Worm (Caenorhabditis elegans) whole organism, mixed stage, embryonic: ENCODE data around the gene cox-18.

Experiments
- M03D4.4 ChIP-seq: sonication (generic microtip); optimal IDR thresholded peaks from 2 replicates; lab custom pipeline; 2017; ENCODE audit warnings: mild to moderate bottlenecking, missing genetic modification characterization, missing compliant biosample characterization
- bed-3 ChIP-seq: fragments of 200-800 bp; sonication (Bioruptor generic); optimal IDR thresholded peaks from 3 replicates; lab custom pipeline; 2018; ENCODE audit warnings: mild to moderate bottlenecking, missing genetic modification characterization, moderate library complexity, missing compliant biosample characterization
- blmp-1 ChIP-seq: fragments of 150-350 bp; optimal IDR thresholded peaks from 2 replicates; lab custom pipeline; 2014; ENCODE audit warnings: missing biosample characterization, missing genetic modification characterization
- ceh-83 ChIP-seq: fragments of 200-800 bp; sonication (Bioruptor generic); optimal IDR thresholded peaks from 2 replicates; lab custom pipeline; 2018; ENCODE audit warnings: mild to moderate bottlenecking, missing genetic modification characterization, missing compliant biosample characterization
- ces-1 ChIP-seq: fragments of 150-350 bp; optimal IDR thresholded peaks from 2 replicates; lab custom pipeline; 2014; ENCODE audit warnings: missing biosample characterization, missing genetic modification reagents, missing genetic modification characterization
- cnd-1 ChIP-seq: fragments of 200-800 bp; sonication (Bioruptor generic); optimal IDR thresholded peaks from 2 replicates; lab custom pipeline; 2018; ENCODE audit warnings: mild to moderate bottlenecking, missing genetic modification characterization, missing compliant biosample characterization
- drap-1 ChIP-seq: fragments of 200-800 bp; sonication (Bioruptor generic); optimal IDR thresholded peaks from 3 replicates; lab custom pipeline; 2018; ENCODE audit warnings: mild to moderate bottlenecking, missing genetic modification characterization, missing compliant biosample characterization
- elt-1 ChIP-seq: sonication (generic microtip); optimal IDR thresholded peaks from 2 replicates; lab custom pipeline; 2017; ENCODE audit warnings: missing genetic modification characterization, mild to moderate bottlenecking, missing compliant biosample characterization, antibody characterized with exemption, moderate library complexity, borderline replicate concordance; ENCODE audit not compliant: insufficient read depth
- flh-1 ChIP-seq: fragments of 200-800 bp; sonication (Bioruptor generic); optimal IDR thresholded peaks from 2 replicates; lab custom pipeline; 2018; ENCODE audit warnings: mild to moderate bottlenecking, missing genetic modification characterization, moderate library complexity, missing compliant biosample characterization
- hlh-1 ChIP-seq: fragments of 150-350 bp; optimal IDR thresholded peaks from 2 replicates; lab custom pipeline; 2014; ENCODE audit warnings: missing biosample characterization, missing genetic modification reagents, missing genetic modification characterization
- lin-13 ChIP-seq: fragments of 150-350 bp; optimal IDR thresholded peaks from 2 replicates; lab custom pipeline; 2014; ENCODE audit warnings: missing biosample characterization, missing genetic modification characterization
- lsy-2 ChIP-seq: fragments of 150-350 bp; optimal IDR thresholded peaks from 2 replicates; lab custom pipeline; 2014; ENCODE audit warnings: missing biosample characterization, missing genetic modification characterization
- mab-5 ChIP-seq: fragments of 150-350 bp; optimal IDR thresholded peaks from 2 replicates; lab custom pipeline; 2014; ENCODE audit warnings: missing biosample characterization, missing genetic modification characterization
- mep-1 ChIP-seq: fragments of 150-350 bp; optimal IDR thresholded peaks from 2 replicates; lab custom pipeline; 2017; ENCODE audit warnings: missing biosample characterization, missing genetic modification reagents, missing genetic modification characterization, inconsistent platforms
- mls-2 ChIP-seq: sonication (generic microtip); optimal IDR thresholded peaks from 2 replicates; lab custom pipeline; 2016; ENCODE audit warnings: mild to moderate bottlenecking, missing genetic modification characterization, moderate library complexity, missing compliant biosample characterization
- nhr-237 ChIP-seq: fragments of 150-350 bp; optimal IDR thresholded peaks from 2 replicates; lab custom pipeline; 2014; ENCODE audit warnings: missing biosample characterization, missing genetic modification characterization
- nhr-28 ChIP-seq: fragments of 150-350 bp; optimal IDR thresholded peaks from 2 replicates; lab custom pipeline; 2014; ENCODE audit warnings: missing biosample characterization, missing genetic modification characterization
- nhr-76 ChIP-seq: sonication (generic microtip); optimal IDR thresholded peaks from 2 replicates; lab custom pipeline; 2017; ENCODE audit warnings: missing biosample characterization, missing genetic modification characterization
- pha-4 ChIP-seq: fragments of 150-350 bp; optimal IDR thresholded peaks from 2 replicates; lab custom pipeline; 2018; ENCODE audit warnings: missing biosample characterization, missing genetic modification reagents, missing genetic modification characterization
- sem-2 ChIP-seq: fragments of 200-800 bp; sonication (Bioruptor generic); optimal IDR thresholded peaks from 2 replicates; lab custom pipeline; 2018; ENCODE audit warnings: mild to moderate bottlenecking, missing genetic modification characterization, missing compliant biosample characterization
- snpc-4 ChIP-seq: fragments of 150-350 bp; optimal IDR thresholded peaks from 2 replicates; lab custom pipeline; 2014; ENCODE audit warnings: missing biosample characterization, missing genetic modification characterization
- sptf-1 ChIP-seq: sonication (generic microtip); optimal IDR thresholded peaks from 2 replicates; lab custom pipeline; 2017; ENCODE audit warnings: mild to moderate bottlenecking, missing genetic modification characterization, moderate library complexity, missing compliant biosample characterization
- tbx-8 ChIP-seq: fragments of 200-800 bp; sonication (Bioruptor generic); optimal IDR thresholded peaks from 2 replicates; lab custom pipeline; 2018; ENCODE audit warnings: mild to moderate bottlenecking, missing genetic modification characterization, moderate library complexity, missing compliant biosample characterization
- unc-120 ChIP-seq: sonication (generic microtip); optimal IDR thresholded peaks from 2 replicates; lab custom pipeline; 2017; ENCODE audit warnings: missing genetic modification characterization, missing compliant biosample characterization; ENCODE audit not compliant: poor library complexity, severe bottlenecking
- unc-39 ChIP-seq: fragments of 150-350 bp; optimal IDR thresholded peaks from 2 replicates; lab custom pipeline; 2014; ENCODE audit warnings: missing biosample characterization, missing genetic modification characterization
- unc-62 ChIP-seq: fragments of 150-350 bp; optimal IDR thresholded peaks from 2 replicates; lab custom pipeline; 2014; ENCODE audit warnings: missing biosample characterization, missing genetic modification reagents, missing genetic modification characterization
- zip-8 ChIP-seq: fragments of 150-350 bp; optimal IDR thresholded peaks from 2 replicates; lab custom pipeline; 2014; ENCODE audit warnings: missing biosample characterization, missing genetic modification characterization
- ztf-11 ChIP-seq: fragments of 150-350 bp; optimal IDR thresholded peaks from 2 replicates; lab custom pipeline; 2014; ENCODE audit warnings: missing biosample characterization, missing genetic modification characterization

cox-18 gene

ce11 chrIV:1058504-1058903 is 38.7 kb upstream of the cox-18 start:
- TF ChIP-seq ztf-11 (tag; lab: Kevin White, UChicago) (no peak), flh-1 (GFP tag; lab: Kevin White, UChicago) (no peak), mls-2 (no peak), sem-2 (GFP tag; lab: Kevin White, UChicago) (no peak), sptf-1 (tag; lab: Kevin White, UChicago) (no peak), lin-13 (tag; lab: Kevin White, UChicago) (no peak), mep-1 (tag; lab: Kevin White, UChicago) (no peak), mab-5 (no peak), cnd-1 (tag; lab: Kevin White, UChicago) (no peak), tbx-8 (GFP tag; lab: Kevin White, UChicago) (no peak), nhr-237 (tag; lab: Kevin White, UChicago) (no peak), lsy-2 (tag; lab: Kevin White, UChicago) (no peak), zip-8 (tag; lab: Kevin White, UChicago) (no peak), ceh-83 (GFP tag; lab: Kevin White, UChicago) (no peak), bed-3 (GFP tag; lab: Kevin White, UChicago) (no peak), nhr-76 (tag; lab: Kevin White, UChicago) (no peak), unc-120 (tag; lab: Kevin White, UChicago) (no peak)

ce11 chrIV:1063058-1063457 is 34.2 kb upstream of the cox-18 start:
- no peak for TF ChIP-seq nhr-237 (tag; lab: Kevin White, UChicago)
- no peak for TF ChIP-seq flh-1 (GFP tag; lab: Kevin White, UChicago)
- TF ChIP-seq sem-2 (GFP tag; lab: Kevin White, UChicago): no peak
- no peak for TF ChIP-seq snpc-4 (tag; lab: Kevin White, UChicago)
- TF ChIP-seq hlh-1 (tag; lab: Kevin White, UChicago): no peak
- TF ChIP-seq elt-1: no peak
- TF ChIP-seq mls-2: no peak
- TF ChIP-seq pha-4 (tag; lab: Kevin White, UChicago): no peak
- no peak for TF ChIP-seq drap-1 (GFP tag; lab: Kevin White, UChicago)
- no peak for TF ChIP-seq ces-1 (GFP tag; lab: Kevin White, UChicago)
- no peak for TF ChIP-seq nhr-28
- no peak for TF ChIP-seq cnd-1 (tag; lab: Kevin White, UChicago)
- no peak for TF ChIP-seq lsy-2 (tag; lab: Kevin White, UChicago)
- TF ChIP-seq unc-62: no peak
- no peak for TF ChIP-seq unc-120 (tag; lab: Kevin White, UChicago)

ce11 chrIV:1064289-1064848 is 32.9 kb upstream of the cox-18 start:
- no peak for TF ChIP-seq lin-13 (tag; lab: Kevin White, UChicago)
- TF ChIP-seq sem-2 (GFP tag; lab: Kevin White, UChicago): no peak
- TF ChIP-seq nhr-76 (tag; lab: Kevin White, UChicago): no peak
- no peak for TF ChIP-seq nhr-237 (tag; lab: Kevin White, UChicago)
- TF ChIP-seq M03D4.4 (tag; lab: Kevin White, UChicago): no peak
- no peak for TF ChIP-seq ztf-11 (tag; lab: Kevin White, UChicago)
- no peak for TF ChIP-seq unc-120 (tag; lab: Kevin White, UChicago)
- TF ChIP-seq unc-39 (tag; lab: Kevin White, UChicago): no peak
- no peak for TF ChIP-seq nhr-28
- no peak for TF ChIP-seq pha-4 (tag; lab: Kevin White, UChicago)
- no peak for TF ChIP-seq snpc-4 (tag; lab: Kevin White, UChicago)
- TF ChIP-seq mab-5: no peak
- no peak for TF ChIP-seq hlh-1 (tag; lab: Kevin White, UChicago)
- no peak for TF ChIP-seq blmp-1 (tag; lab: Kevin White, UChicago)
- TF ChIP-seq mls-2: no peak
- TF ChIP-seq elt-1: no peak
- TF ChIP-seq lsy-2 (tag; lab: Kevin White, UChicago): no peak
- no peak for TF ChIP-seq drap-1 (GFP tag; lab: Kevin White, UChicago)

- TF ChIP-seq nhr-28: no peak
- no peak for TF ChIP-seq lsy-2 (tag; lab: Kevin White, UChicago)
- TF ChIP-seq tbx-8 (GFP tag; lab: Kevin White, UChicago): no peak
- no peak for TF ChIP-seq snpc-4 (tag; lab: Kevin White, UChicago)
- TF ChIP-seq elt-1: no peak
- TF ChIP-seq flh-1 (GFP tag; lab: Kevin White, UChicago): no peak
- no peak for TF ChIP-seq zip-8 (tag; lab: Kevin White, UChicago)
- no peak for TF ChIP-seq bed-3 (GFP tag; lab: Kevin White, UChicago)
- TF ChIP-seq blmp-1 (tag; lab: Kevin White, UChicago): no peak
- TF ChIP-seq sptf-1 (tag; lab: Kevin White, UChicago): no peak
- no peak for TF ChIP-seq ztf-11 (tag; lab: Kevin White, UChicago)
- no peak for TF ChIP-seq drap-1 (GFP tag; lab: Kevin White, UChicago)
- no peak for TF ChIP-seq lin-13 (tag; lab: Kevin White, UChicago)
These were observed 31.7 kb upstream of the cox-18 start for ce11 chrIV:1065569-1065968.
